Fruit fly (Drosophila melanogaster): Measurements from ENCODE around the gene CG34269.

DNA sequence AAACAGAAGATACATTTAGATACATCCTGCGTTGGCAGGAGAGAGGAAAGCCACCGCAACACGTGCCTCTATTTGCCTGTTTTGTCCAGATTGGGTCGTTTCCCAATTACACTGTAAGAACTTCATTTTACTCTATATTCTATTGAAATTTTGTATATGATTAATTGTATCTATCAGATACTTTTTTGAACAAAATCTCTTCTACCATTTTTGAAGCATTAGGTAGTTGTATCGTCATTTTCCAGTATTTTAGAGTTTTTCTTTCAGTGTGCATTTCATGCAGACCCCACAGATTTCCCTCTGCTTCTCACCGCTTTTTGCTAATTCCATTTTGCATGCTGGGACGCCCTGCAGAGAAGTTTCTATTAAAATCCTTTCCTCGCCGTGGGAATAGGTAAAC, 26.4 kb downstream of the CG34269 start:
- no peak for TF ChIP-seq psq (optimal IDR thresholded peaks at IDR 0.05)
- no peak for TF ChIP-seq Sin3A (optimal IDR thresholded peaks at IDR 0.05)

Measured in Kc167 (cell line).